Worm (Caenorhabditis elegans) whole organism, L1 larva: ENCODE results near the gene Y97E10AR.1.

Experiments
- C16A3.4 ChIP-seq: fragments of 150-350 bp; optimal IDR thresholded peaks from 2 replicates; lab custom pipeline; 2014; ENCODE audit warnings: missing biosample characterization, missing genetic modification characterization
- C34B4.2 ChIP-seq: sonication (generic microtip); optimal IDR thresholded peaks from 2 replicates; lab custom pipeline; 2017; ENCODE audit warnings: mild to moderate bottlenecking, missing genetic modification characterization, missing compliant biosample characterization
- F16B12.6 ChIP-seq: fragments of 150-350 bp; optimal IDR thresholded peaks from 2 replicates; lab custom pipeline; 2014; ENCODE audit warnings: missing biosample characterization, missing genetic modification characterization
- Y116A8C.19 ChIP-seq: sonication (generic microtip); optimal IDR thresholded peaks from 2 replicates; lab custom pipeline; 2016; ENCODE audit warnings: missing compliant biosample characterization, missing genetic modification characterization, borderline replicate concordance
- aha-1 ChIP-seq: fragments of 150-350 bp; optimal IDR thresholded peaks from 2 replicates; lab custom pipeline; 2014; ENCODE audit warnings: missing biosample characterization, missing genetic modification characterization
- ama-1 ChIP-seq: fragments of 150-350 bp; optimal IDR thresholded peaks from 2 replicates; lab custom pipeline; 2014
- blmp-1 ChIP-seq: fragments of 150-350 bp; optimal IDR thresholded peaks from 2 replicates; lab custom pipeline; 2014; ENCODE audit warnings: missing biosample characterization, missing genetic modification characterization
- ceh-82 ChIP-seq, 3 experiments: fragments of 150-350 bp in 1 of 3; sonication (generic microtip) in 2 of 3; optimal IDR thresholded peaks; 2 replicates each; lab custom pipeline; 2014 to 2017; ENCODE audit warnings: missing biosample characterization in 3 of 3, missing genetic modification characterization in 3 of 3
- dpl-1 ChIP-seq, 3 experiments: fragments of 150-350 bp in 2 of 3; sonication (generic microtip) in 1 of 3; optimal IDR thresholded peaks; 2 replicates each; lab custom pipeline; 2014 to 2017; ENCODE audit warnings: missing biosample characterization in 3 of 3, missing genetic modification characterization in 3 of 3, missing genetic modification reagents in 3 of 3
- dsc-1 ChIP-seq: sonication (generic microtip); optimal IDR thresholded peaks from 2 replicates; lab custom pipeline; 2016; ENCODE audit warnings: mild to moderate bottlenecking, missing genetic modification characterization, missing compliant biosample characterization
- efl-1 ChIP-seq, 4 experiments: fragments of 150-350 bp; optimal IDR thresholded peaks in 3 of 4; peaks in 1 of 4; 1 replicate in 1 of 4; 2 replicates in 3 of 4; lab custom pipeline; 2014; ENCODE audit warnings: missing biosample characterization in 2 of 4, missing genetic modification characterization in 2 of 4, missing genetic modification reagents in 2 of 4
- egl-27 ChIP-seq, 2 experiments: fragments of 150-350 bp in 1 of 2; sonication (generic microtip); optimal IDR thresholded peaks; 3 replicates each; lab custom pipeline; 2017 to 2018; ENCODE audit warnings: missing biosample characterization in 2 of 2, missing genetic modification characterization in 2 of 2, missing genetic modification reagents in 2 of 2
- elt-2 ChIP-seq: sonication (generic microtip); optimal IDR thresholded peaks from 2 replicates; lab custom pipeline; 2016; ENCODE audit warnings: missing genetic modification characterization, mild to moderate bottlenecking, inconsistent platforms, missing compliant biosample characterization, missing genetic modification reagents
- elt-3 ChIP-seq, 6 experiments: fragments of 150-350 bp in 1 of 6; sonication (generic microtip); optimal IDR thresholded peaks; 2 replicates each; lab custom pipeline; 2017 to 2018; ENCODE audit warnings: missing biosample characterization in 6 of 6, missing genetic modification characterization in 6 of 6, inconsistent platforms in 1 of 6
- ets-5 ChIP-seq: fragments of 200-800 bp; sonication (Bioruptor generic); IDR thresholded peaks from 2 replicates; pipeline ENCODE4 v1.3.6; 2022; ENCODE audit warnings: missing genetic modification characterization, missing compliant biosample characterization
- fkh-8 ChIP-seq: sonication (generic microtip); optimal IDR thresholded peaks from 2 replicates; lab custom pipeline; 2016; ENCODE audit warnings: mild to moderate bottlenecking, missing genetic modification characterization, missing compliant biosample characterization
- grh-1 ChIP-seq: fragments of 200-800 bp; sonication (Bioruptor generic); IDR thresholded peaks from 2 replicates; pipeline ENCODE4 v1.3.6; 2022; ENCODE audit warnings: missing genetic modification reagents, missing genetic modification characterization, missing compliant biosample characterization
- jun-1 ChIP-seq: fragments of 150-350 bp; optimal IDR thresholded peaks from 2 replicates; lab custom pipeline; 2014; ENCODE audit warnings: missing biosample characterization, missing genetic modification reagents, missing genetic modification characterization
- lin-14 ChIP-seq: fragments of 200-800 bp; sonication (Bioruptor generic); optimal IDR thresholded peaks from 2 replicates; lab custom pipeline; 2018; ENCODE audit warnings: mild to moderate bottlenecking, missing genetic modification characterization, moderate library complexity, missing compliant biosample characterization
- lin-15B ChIP-seq: fragments of 150-350 bp; sonication (generic microtip); optimal IDR thresholded peaks from 3 replicates; lab custom pipeline; 2014; ENCODE audit warnings: missing biosample characterization, missing genetic modification characterization
- lin-35 ChIP-seq, 2 experiments: fragments of 150-350 bp; optimal IDR thresholded peaks; 2 replicates each; lab custom pipeline; 2014; ENCODE audit warnings: missing biosample characterization in 2 of 2, missing genetic modification characterization in 2 of 2, missing genetic modification reagents in 2 of 2
- lsy-2 ChIP-seq, 2 experiments: fragments of 150-350 bp; optimal IDR thresholded peaks; 2 replicates each; lab custom pipeline; 2014; ENCODE audit warnings: missing biosample characterization in 2 of 2, missing genetic modification characterization in 2 of 2
- mdl-1 ChIP-seq, 2 experiments: fragments of 150-350 bp; optimal IDR thresholded peaks; 2 replicates each; lab custom pipeline; 2014 to 2017; ENCODE audit warnings: missing biosample characterization in 2 of 2, missing genetic modification characterization in 2 of 2, inconsistent platforms in 1 of 2
- mef-2 ChIP-seq: fragments of 150-350 bp; optimal IDR thresholded peaks from 2 replicates; lab custom pipeline; 2014; ENCODE audit warnings: missing biosample characterization, missing genetic modification characterization
- mep-1 ChIP-seq: fragments of 150-350 bp; optimal IDR thresholded peaks from 2 replicates; lab custom pipeline; 2014; ENCODE audit warnings: missing biosample characterization, missing genetic modification characterization
- nhr-19 ChIP-seq: fragments of 200-800 bp; sonication (Bioruptor generic); conservative IDR thresholded peaks from 2 replicates; pipeline ENCODE4 v1.3.6; 2022; ENCODE audit warnings: missing genetic modification characterization, missing compliant biosample characterization
- nhr-237 ChIP-seq: fragments of 150-350 bp; optimal IDR thresholded peaks from 2 replicates; lab custom pipeline; 2014; ENCODE audit warnings: missing biosample characterization, missing genetic modification characterization
- nhr-47 ChIP-seq: sonication (generic microtip); optimal IDR thresholded peaks from 2 replicates; lab custom pipeline; 2016; ENCODE audit warnings: mild to moderate bottlenecking, missing genetic modification characterization, moderate library complexity, missing compliant biosample characterization
- nhr-71 ChIP-seq: sonication (generic microtip); optimal IDR thresholded peaks from 2 replicates; lab custom pipeline; 2016; ENCODE audit warnings: mild to moderate bottlenecking, missing genetic modification characterization, moderate library complexity, missing compliant biosample characterization
- nhr-76 ChIP-seq: sonication (generic microtip); optimal IDR thresholded peaks from 2 replicates; lab custom pipeline; 2017; ENCODE audit warnings: missing biosample characterization, missing genetic modification characterization
- nhr-77 ChIP-seq: fragments of 150-350 bp; optimal IDR thresholded peaks from 2 replicates; lab custom pipeline; 2014; ENCODE audit warnings: missing biosample characterization, missing genetic modification characterization
- nhr-84 ChIP-seq: sonication (generic microtip); optimal IDR thresholded peaks from 2 replicates; lab custom pipeline; 2017; ENCODE audit warnings: missing biosample characterization, missing genetic modification characterization
- nhr-85 ChIP-seq: sonication (generic microtip); peaks from one replicate; lab custom pipeline; 2016; ENCODE audit warnings: missing genetic modification characterization, inconsistent platforms, missing compliant biosample characterization
- nhr-90 ChIP-seq: sonication (generic microtip); optimal IDR thresholded peaks from 2 replicates; lab custom pipeline; 2016; ENCODE audit warnings: mild to moderate bottlenecking, missing genetic modification characterization, missing compliant biosample characterization; ENCODE audit not compliant: poor library complexity
- rnt-1 ChIP-seq: sonication (generic microtip); optimal IDR thresholded peaks from 2 replicates; lab custom pipeline; 2016; ENCODE audit warnings: mild to moderate bottlenecking, missing genetic modification characterization, moderate library complexity, missing compliant biosample characterization
- skn-1 ChIP-seq: fragments of 150-350 bp; optimal IDR thresholded peaks from 2 replicates; lab custom pipeline; 2014; ENCODE audit warnings: missing biosample characterization, missing genetic modification characterization
- snu-23 ChIP-seq: sonication (generic microtip); optimal IDR thresholded peaks from 2 replicates; lab custom pipeline; 2016; ENCODE audit warnings: missing genetic modification characterization, missing compliant biosample characterization
- sox-4 ChIP-seq: sonication (generic microtip); optimal IDR thresholded peaks from 2 replicates; lab custom pipeline; 2016; ENCODE audit warnings: missing genetic modification characterization, missing compliant biosample characterization
- tbx-2 ChIP-seq: sonication (generic microtip); optimal IDR thresholded peaks from 2 replicates; lab custom pipeline; 2016; ENCODE audit warnings: missing genetic modification characterization, missing compliant biosample characterization
- tlp-1 ChIP-seq: fragments of 150-350 bp; optimal IDR thresholded peaks from 2 replicates; lab custom pipeline; 2014; ENCODE audit warnings: missing biosample characterization, missing genetic modification characterization
- unc-30 ChIP-seq: sonication (generic microtip); optimal IDR thresholded peaks from 2 replicates; lab custom pipeline; 2017; ENCODE audit warnings: missing biosample characterization, missing genetic modification characterization
- unc-86 ChIP-seq: sonication (generic microtip); optimal IDR thresholded peaks from 2 replicates; lab custom pipeline; 2016; ENCODE audit warnings: missing genetic modification characterization, missing compliant biosample characterization
- unc-98 ChIP-seq: fragments of 200-800 bp; sonication (Bioruptor generic); IDR thresholded peaks from 2 replicates; pipeline ENCODE4 v1.3.6; 2022; ENCODE audit warnings: missing genetic modification characterization, missing compliant biosample characterization
- zip-4 ChIP-seq: fragments of 200-800 bp; sonication (Bioruptor generic); optimal IDR thresholded peaks from 2 replicates; lab custom pipeline; 2018; ENCODE audit warnings: mild to moderate bottlenecking, missing genetic modification characterization, moderate library complexity, missing compliant biosample characterization
- ztf-4 ChIP-seq: fragments of 150-350 bp; optimal IDR thresholded peaks from 2 replicates; lab custom pipeline; 2014; ENCODE audit warnings: missing biosample characterization, missing genetic modification characterization

Gene Y97E10AR.1

DNA sequence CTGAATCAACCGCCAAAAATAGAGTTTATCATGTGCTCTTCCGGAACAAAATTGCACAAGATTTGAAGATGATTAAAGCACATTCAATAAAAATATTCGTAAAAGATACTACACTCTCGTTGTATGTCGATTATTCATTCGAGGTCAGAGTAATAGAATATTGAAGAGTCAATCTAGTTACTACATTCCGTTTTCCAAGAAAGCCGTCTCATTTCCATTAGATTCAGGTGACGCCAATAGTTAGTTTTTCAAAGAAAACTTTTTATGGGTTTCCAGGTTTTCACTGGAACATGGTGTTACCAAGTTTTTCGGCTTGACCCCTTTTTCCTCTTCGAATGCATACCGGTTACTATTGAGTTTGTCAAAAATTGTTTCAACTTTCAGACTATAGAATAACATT lies 30.7 kb upstream of the Y97E10AR.1 start (continued):
- no peak for TF ChIP-seq grh-1 (GFP tag; lab: Robert Waterston, UW)
- no peak for TF ChIP-seq egl-27 (tag; optimal IDR thresholded peaks at IDR 0.05; lab: Kevin White, UChicago)
- TF ChIP-seq jun-1, result no peak
- no peak for TF ChIP-seq skn-1
- no peak for TF ChIP-seq nhr-76 (tag; lab: Kevin White, UChicago)
- TF ChIP-seq nhr-47 (tag; lab: Kevin White, UChicago), result peak; percentile 41
- TF ChIP-seq F16B12.6 (tag; lab: Kevin White, UChicago), result no peak
- no peak for TF ChIP-seq ceh-82 (tag; optimal IDR thresholded peaks at IDR 0.05; lab: Kevin White, UChicago)
- TF ChIP-seq C34B4.2, result no peak
- no peak for TF ChIP-seq unc-30 (tag; lab: Kevin White, UChicago)
- TF ChIP-seq aha-1, result no peak
- TF ChIP-seq rnt-1 (tag; lab: Kevin White, UChicago), result no peak
- peak; percentile 16 for TF ChIP-seq lin-14 (GFP tag; lab: Kevin White, UChicago)
- no peak for TF ChIP-seq ama-1
- TF ChIP-seq mef-2, result no peak
- TF ChIP-seq nhr-84 (tag; lab: Kevin White, UChicago), result no peak

DNA sequence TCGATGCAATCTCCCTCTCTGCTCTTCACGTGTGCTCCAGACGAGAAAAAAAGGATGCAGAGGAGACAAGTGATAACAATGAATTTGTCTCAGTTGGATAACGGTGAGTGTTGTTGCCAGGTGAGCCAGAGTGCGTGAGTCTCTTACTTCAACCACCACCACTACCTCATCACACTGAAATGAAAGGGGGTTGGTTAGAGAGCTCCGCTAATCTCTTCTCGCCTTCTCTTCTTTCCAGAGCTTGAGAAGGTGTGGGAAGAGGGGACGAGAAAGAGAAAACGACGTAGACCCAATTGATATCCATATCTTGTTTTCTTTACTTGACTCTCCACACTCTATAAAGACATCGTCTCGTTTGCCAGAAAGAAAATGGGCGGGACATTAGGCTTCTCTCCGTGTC lies 29.9 kb upstream of the Y97E10AR.1 start:
- peak; percentile 69 for TF ChIP-seq fkh-8
- no peak for TF ChIP-seq mdl-1 (tag; optimal IDR thresholded peaks at IDR 0.05; lab: Kevin White, UChicago)
- no peak for TF ChIP-seq tlp-1 (tag; lab: Kevin White, UChicago)
- peak; percentile 8 for TF ChIP-seq dsc-1 (tag; lab: Kevin White, UChicago)
- no peak for TF ChIP-seq blmp-1
- TF ChIP-seq ztf-4, result no peak
- TF ChIP-seq unc-98, result no peak
- peak; percentile 12 for TF ChIP-seq sox-4 (tag; lab: Kevin White, UChicago)
- TF ChIP-seq tbx-2 (tag; lab: Kevin White, UChicago), result no peak
- TF ChIP-seq zip-4, result no peak
- peak; percentile 8 for TF ChIP-seq nhr-71 (tag; lab: Kevin White, UChicago)

DNA sequence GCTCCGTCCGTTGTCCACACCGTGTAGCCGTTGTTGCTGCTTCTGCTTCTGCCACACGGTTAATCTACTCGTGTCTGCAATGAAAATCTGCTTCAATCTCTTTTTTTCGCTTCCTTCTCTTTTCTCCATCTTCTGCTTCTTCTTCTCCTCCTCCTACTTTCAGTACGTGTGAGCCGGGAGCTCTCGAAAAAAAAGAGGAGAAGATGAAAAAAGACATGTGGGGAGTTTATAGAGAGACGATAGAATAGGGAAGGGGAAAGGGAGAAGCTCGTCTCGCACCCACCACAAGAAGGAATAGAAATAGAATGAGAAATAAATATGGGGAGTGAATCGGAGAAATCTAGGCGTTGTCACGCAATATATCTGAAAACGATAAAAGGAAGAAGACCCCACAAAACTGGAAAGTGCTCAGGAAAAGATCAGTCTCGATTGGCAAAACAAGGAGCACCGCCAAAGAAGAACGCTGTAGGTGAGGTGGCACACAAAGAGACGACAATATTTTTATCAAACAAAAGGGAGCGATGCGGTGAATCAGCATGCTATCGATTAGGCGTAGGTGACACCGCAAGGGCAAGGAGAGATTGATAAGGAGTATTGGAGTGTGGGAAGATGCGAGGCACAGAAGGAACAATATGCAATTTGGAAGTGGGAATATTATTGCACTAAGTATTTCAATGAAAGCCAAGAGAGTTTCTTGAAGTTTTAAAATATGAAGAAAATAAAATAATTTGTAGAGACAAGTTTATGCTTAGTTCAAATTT lies 23.4 kb upstream of the Y97E10AR.1 start, which contains the start of gene let-413:
Gene let-413 (minus strand): TSS at position 76 of the 761 bp plus-strand sequence.
- no peak for TF ChIP-seq skn-1
- peak; percentile 72 for TF ChIP-seq lin-14 (GFP tag; lab: Kevin White, UChicago)
- TF ChIP-seq mep-1 (tag; lab: Kevin White, UChicago), result peak; percentile 9
- peak in 1 of 2 experiments; percentile 15 for TF ChIP-seq lin-35 (GFP tag; optimal IDR thresholded peaks at IDR 0.05; lab: Kevin White, UChicago)
- no peak for TF ChIP-seq C16A3.4 (tag; lab: Kevin White, UChicago)
- TF ChIP-seq unc-86 (tag; lab: Kevin White, UChicago), result no peak
- no peak for TF ChIP-seq lin-15B
- peak; percentile 12 for TF ChIP-seq fkh-8
- peak in 1 of 3 experiments; percentile 35 for TF ChIP-seq ceh-82 (tag; optimal IDR thresholded peaks at IDR 0.05; lab: Kevin White, UChicago)
- peak in 1 of 6 experiments; percentile 6 for TF ChIP-seq elt-3 (tag; optimal IDR thresholded peaks at IDR 0.05; lab: Kevin White, UChicago)
- TF ChIP-seq lsy-2 (tag; optimal IDR thresholded peaks at IDR 0.05; lab: Kevin White, UChicago), result peak in 1 of 2 experiments; percentile 7
- peak; percentile 17 for TF ChIP-seq nhr-90 (tag; lab: Kevin White, UChicago)
- peak; percentile 33 for TF ChIP-seq elt-2
- TF ChIP-seq efl-1 (optimal IDR thresholded peaks at IDR 0.05; lab: Kevin White, UChicago), result no peak
- peak in 1 of 2 experiments; percentile 31 for TF ChIP-seq efl-1 (GFP tag; optimal IDR thresholded peaks at IDR 0.05 in 1 of 2; lab: Kevin White, UChicago)

DNA sequence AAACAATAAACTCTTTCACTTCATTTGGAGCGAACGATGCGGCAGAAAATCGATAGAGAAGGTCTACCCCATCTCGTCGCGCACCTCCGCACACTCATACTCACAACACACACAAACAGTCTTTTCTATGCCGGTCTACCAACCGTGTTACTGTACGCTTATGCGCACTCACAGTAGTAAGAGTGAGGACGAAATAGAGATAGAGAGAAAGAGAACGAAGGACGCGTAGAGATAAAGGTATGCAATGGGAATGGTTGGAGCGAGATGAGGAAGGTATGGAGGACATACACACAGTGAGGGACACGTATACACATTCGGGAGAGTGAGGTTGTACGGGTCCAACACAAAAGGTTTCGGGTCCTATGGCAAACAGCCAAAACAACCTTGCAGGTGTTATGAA lies 22.5 kb upstream of the Y97E10AR.1 start:
- TF ChIP-seq fkh-8 (no peak), mdl-1 (tag; optimal IDR thresholded peaks at IDR 0.05; lab: Kevin White, UChicago) (peak in 1 of 2 experiments; percentile 27), lin-14 (GFP tag; lab: Kevin White, UChicago) (peak; percentile 71), lsy-2 (tag; optimal IDR thresholded peaks at IDR 0.05; lab: Kevin White, UChicago) (peak in 1 of 2 experiments; percentile 82), nhr-71 (tag; lab: Kevin White, UChicago) (peak; percentile 7), Y116A8C.19 (tag; lab: Kevin White, UChicago) (no peak), F16B12.6 (tag; lab: Kevin White, UChicago) (peak; percentile 10), dpl-1 (GFP tag; optimal IDR thresholded peaks at IDR 0.05; lab: Kevin White, UChicago) (peak in 2 of 3 experiments; percentile 12 to 31), sox-4 (tag; lab: Kevin White, UChicago) (no peak), unc-30 (tag; lab: Kevin White, UChicago) (no peak), blmp-1 (peak; percentile 77), nhr-237 (no peak), snu-23 (peak; percentile 56), elt-3 (tag; optimal IDR thresholded peaks at IDR 0.05; lab: Kevin White, UChicago) (peak in 2 of 6 experiments; percentile 3 to 75), mef-2 (no peak), ets-5 (GFP tag; lab: Robert Waterston, UW) (no peak), nhr-85 (peak; percentile 79), lin-35 (GFP tag; optimal IDR thresholded peaks at IDR 0.05; lab: Kevin White, UChicago) (peak in 1 of 2 experiments; percentile 65), nhr-19 (GFP tag; lab: Robert Waterston, UW) (no peak), mep-1 (tag; lab: Kevin White, UChicago) (peak; percentile 24), nhr-77 (tag; lab: Kevin White, UChicago) (no peak)
